Worm (Caenorhabditis elegans): ENCODE measurements around the gene nspg-4.

DNA sequence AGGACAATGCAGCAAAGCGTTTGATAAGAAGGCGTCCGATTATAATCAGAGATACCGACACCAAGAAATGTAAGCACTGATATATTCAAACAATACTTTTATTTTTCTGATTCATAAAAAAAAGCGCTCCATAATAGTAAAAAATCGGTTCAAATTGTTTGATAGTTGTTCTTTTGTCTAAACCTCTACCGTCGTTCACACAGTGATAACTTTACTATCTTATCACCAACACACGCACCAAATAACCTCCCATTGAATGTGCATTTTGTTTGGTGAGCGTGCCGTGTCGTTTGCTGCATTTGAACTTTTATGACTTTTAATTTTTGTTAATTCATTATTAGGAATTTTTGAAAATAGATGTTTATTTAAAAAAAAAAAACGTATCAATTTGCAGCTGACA lies 16.1 kb downstream of the nspg-4 start:
- TF ChIP-seq ref-1 (GFP tag; conservative IDR thresholded peaks at IDR 0.05): no peak
- TF ChIP-seq flt-1 (GFP tag; IDR thresholded peaks at IDR 0.05): no peak
- no peak for TF ChIP-seq tab-1 (GFP tag; IDR thresholded peaks at IDR 0.05)
- TF ChIP-seq T22C8.4 (GFP tag; IDR thresholded peaks at IDR 0.05): no peak
- TF ChIP-seq klf-2 (GFP tag; conservative IDR thresholded peaks at IDR 0.05): no peak
- TF ChIP-seq cog-1 (tag; optimal IDR thresholded peaks at IDR 0.05): no peak

All from whole organism, midembryonic.